Fruit fly (Drosophila melanogaster) whole organism, embryonic: ENCODE data around the gene CG15547.

Source experiments
- CG10979 ChIP-seq: fragments of 200-800 bp; sonication (Bioruptor generic); optimal IDR thresholded peaks from 2 replicates; lab custom pipeline; 2018; ENCODE audit warnings: missing biosample characterization, mild to moderate bottlenecking, missing genetic modification characterization, moderate library complexity
- CG11398 ChIP-seq: fragments of 200-800 bp; sonication (Bioruptor generic); optimal IDR thresholded peaks from 2 replicates; lab custom pipeline; 2016; ENCODE audit warnings: missing biosample characterization, missing genetic modification characterization
- CG11504 ChIP-seq: fragments of 200-800 bp; sonication (Bioruptor generic); optimal IDR thresholded peaks from 3 replicates; lab custom pipeline; 2019; ENCODE audit warnings: missing biosample characterization, mild to moderate bottlenecking, missing genetic modification characterization, moderate library complexity
- CG12104 ChIP-seq: fragments of 200-800 bp; sonication (Bioruptor generic); optimal IDR thresholded peaks from 3 replicates; lab custom pipeline; 2016; ENCODE audit warnings: missing biosample characterization, missing genetic modification characterization
- CG12155 ChIP-seq: fragments of 200-800 bp; sonication (Bioruptor generic); optimal IDR thresholded peaks from 3 replicates; lab custom pipeline; 2016; ENCODE audit warnings: missing biosample characterization, missing genetic modification characterization
- CG12744 ChIP-seq: fragments of 200-800 bp; sonication (Bioruptor generic); optimal IDR thresholded peaks from 2 replicates; lab custom pipeline; 2016; ENCODE audit warnings: missing biosample characterization, missing genetic modification characterization
- CG12769 ChIP-seq: fragments of 200-800 bp; sonication (Bioruptor generic); optimal IDR thresholded peaks from 2 replicates; lab custom pipeline; 2019; ENCODE audit warnings: missing biosample characterization, mild to moderate bottlenecking, missing genetic modification characterization, moderate library complexity
- CG13296 ChIP-seq: fragments of 200-800 bp; sonication (Bioruptor generic); optimal IDR thresholded peaks from 3 replicates; lab custom pipeline; 2018; ENCODE audit warnings: missing biosample characterization, mild to moderate bottlenecking, missing genetic modification characterization
- CG14441 ChIP-seq: fragments of 200-800 bp; sonication (Bioruptor generic); IDR thresholded peaks from 2 replicates; pipeline ENCODE4 v1.3.6; 2022; ENCODE audit warnings: missing biosample characterization, missing genetic modification characterization
- CG14965 ChIP-seq: fragments of 200-800 bp; sonication (Bioruptor generic); optimal IDR thresholded peaks from 2 replicates; lab custom pipeline; 2016; ENCODE audit warnings: missing biosample characterization, missing genetic modification characterization, borderline replicate concordance
- CG16863 ChIP-seq: fragments of 200-800 bp; sonication (Bioruptor generic); optimal IDR thresholded peaks from 3 replicates; lab custom pipeline; 2016; ENCODE audit warnings: missing biosample characterization, missing genetic modification characterization
- CG17328 ChIP-seq: fragments of 200-800 bp; sonication (Bioruptor generic); IDR thresholded peaks from 2 replicates; pipeline ENCODE4 v1.3.6; 2022; ENCODE audit warnings: missing biosample characterization, missing genetic modification characterization
- CG17359 ChIP-seq: fragments of 200-800 bp; sonication (Bioruptor generic); optimal IDR thresholded peaks from 3 replicates; lab custom pipeline; 2018; ENCODE audit warnings: missing biosample characterization, mild to moderate bottlenecking, missing genetic modification characterization, moderate library complexity
- CG17361 ChIP-seq: fragments of 200-800 bp; sonication (Bioruptor generic); IDR thresholded peaks from 3 replicates; pipeline ENCODE4 v1.3.6; 2022; ENCODE audit warnings: missing biosample characterization, missing genetic modification characterization
- CG18011 ChIP-seq: fragments of 200-800 bp; sonication (Bioruptor generic); optimal IDR thresholded peaks from 2 replicates; lab custom pipeline; 2017; ENCODE audit warnings: missing biosample characterization, missing genetic modification characterization, mild to moderate bottlenecking, moderate library complexity, missing genotype
- CG18619 ChIP-seq: fragments of 200-800 bp; sonication (Bioruptor generic); optimal IDR thresholded peaks from 3 replicates; lab custom pipeline; 2017; ENCODE audit warnings: missing biosample characterization, mild to moderate bottlenecking, missing genetic modification characterization
- CG31441 ChIP-seq: fragments of 200-800 bp; sonication (Bioruptor generic); IDR thresholded peaks from 2 replicates; pipeline ENCODE4 v1.3.6; 2022; ENCODE audit warnings: missing biosample characterization, missing genetic modification characterization
- CG43689 ChIP-seq: fragments of 200-800 bp; sonication (Bioruptor generic); IDR thresholded peaks from 2 replicates; pipeline ENCODE4 v1.3.6; 2022; ENCODE audit warnings: missing biosample characterization, missing genetic modification characterization
- CG4617 ChIP-seq: fragments of 200-800 bp; sonication (Bioruptor generic); optimal IDR thresholded peaks from 3 replicates; lab custom pipeline; 2016; ENCODE audit warnings: missing biosample characterization, missing genetic modification characterization, borderline replicate concordance
- CG4730 ChIP-seq: fragments of 200-800 bp; sonication (Bioruptor generic); IDR thresholded peaks from 2 replicates; pipeline ENCODE4 v1.3.6; 2022; ENCODE audit warnings: missing biosample characterization, missing genetic modification characterization
- CG8281 ChIP-seq: fragments of 200-800 bp; sonication (Bioruptor generic); optimal IDR thresholded peaks from 2 replicates; lab custom pipeline; 2018; ENCODE audit warnings: missing biosample characterization, mild to moderate bottlenecking, missing genetic modification characterization, moderate library complexity
- CG8924 ChIP-seq: fragments of 200-800 bp; optimal IDR thresholded peaks from 3 replicates; lab custom pipeline; 2019; ENCODE audit warnings: missing biosample characterization, mild to moderate bottlenecking, missing genetic modification characterization, moderate library complexity
- CG9437 ChIP-seq: fragments of 200-800 bp; sonication (Bioruptor generic); optimal IDR thresholded peaks from 2 replicates; lab custom pipeline; 2018; ENCODE audit warnings: missing biosample characterization, mild to moderate bottlenecking, missing genetic modification characterization
- CrebB ChIP-seq: fragments of 200-800 bp; sonication (Bioruptor generic); optimal IDR thresholded peaks from 3 replicates; lab custom pipeline; 2018; ENCODE audit warnings: missing biosample characterization, mild to moderate bottlenecking, missing genetic modification characterization
- D19B ChIP-seq: fragments of 200-800 bp; sonication (Bioruptor generic); optimal IDR thresholded peaks from 2 replicates; lab custom pipeline; 2017; ENCODE audit warnings: missing biosample characterization, mild to moderate bottlenecking, missing genetic modification characterization
- Dip3 ChIP-seq: fragments of 200-800 bp; sonication (Bioruptor generic); optimal IDR thresholded peaks from 3 replicates; lab custom pipeline; 2016; ENCODE audit warnings: missing biosample characterization, missing genetic modification characterization
- Fer3 ChIP-seq: fragments of 200-800 bp; sonication (Bioruptor generic); optimal IDR thresholded peaks from 2 replicates; lab custom pipeline; 2018; ENCODE audit warnings: missing biosample characterization, mild to moderate bottlenecking, missing genetic modification characterization, moderate library complexity
- H2.0 ChIP-seq: fragments of 200-800 bp; sonication (Bioruptor generic); IDR thresholded peaks from 2 replicates; pipeline ENCODE4 v1.3.6; 2022; ENCODE audit warnings: missing biosample characterization, missing genetic modification characterization
- Hmr ChIP-seq: fragments of 200-800 bp; sonication (Bioruptor generic); optimal IDR thresholded peaks from 3 replicates; lab custom pipeline; 2017; ENCODE audit warnings: mild to moderate bottlenecking, missing biosample characterization, missing genetic modification reagents, missing genetic modification characterization
- Hr51 ChIP-seq, 2 experiments: fragments of 200-800 bp; sonication (Bioruptor generic); optimal IDR thresholded peaks; 2 replicates in 1 of 2; 3 replicates in 1 of 2; lab custom pipeline; 2016 to 2018; ENCODE audit warnings: missing biosample characterization in 2 of 2, missing genetic modification characterization in 2 of 2, mild to moderate bottlenecking in 1 of 2, moderate library complexity in 1 of 2
- Nf-YC ChIP-seq: fragments of 200-800 bp; optimal IDR thresholded peaks from 3 replicates; lab custom pipeline; 2019; ENCODE audit warnings: missing biosample characterization, mild to moderate bottlenecking, missing genetic modification characterization, moderate library complexity
- Taf1 ChIP-seq: fragments of 200-800 bp; sonication (Bioruptor generic); IDR thresholded peaks from 2 replicates; pipeline ENCODE4 v1.3.6; 2022; ENCODE audit warnings: missing biosample characterization, missing genetic modification characterization
- Trl ChIP-seq, 3 experiments: fragments of >200 bp in 2 of 3; fragments of 200-800 bp in 1 of 3; sonication (Bioruptor generic) in 1 of 3; optimal IDR thresholded peaks; 2 replicates in 1 of 3; 3 replicates in 2 of 3; lab custom pipeline; 2016 to 2017; ENCODE audit warnings: missing biosample characterization in 1 of 3, missing genetic modification characterization in 1 of 3
- YL-1 ChIP-seq: fragments of 200-800 bp; sonication (Bioruptor generic); optimal IDR thresholded peaks from 3 replicates; lab custom pipeline; 2017; ENCODE audit warnings: missing biosample characterization, mild to moderate bottlenecking, missing genetic modification characterization
- amos ChIP-seq: fragments of 200-800 bp; sonication (Bioruptor generic); IDR thresholded peaks from 2 replicates; pipeline ENCODE4 v1.3.6; 2022; ENCODE audit warnings: missing biosample characterization, missing genetic modification characterization; ENCODE audit not compliant: partially characterized antibody
- ash1 ChIP-seq: fragments of 200-800 bp; sonication (Bioruptor generic); optimal IDR thresholded peaks from 2 replicates; lab custom pipeline; 2018; ENCODE audit warnings: missing biosample characterization, mild to moderate bottlenecking, missing genetic modification characterization
- cato ChIP-seq: fragments of 200-800 bp; sonication (Bioruptor generic); optimal IDR thresholded peaks from 2 replicates; lab custom pipeline; 2016; ENCODE audit warnings: missing biosample characterization, missing genetic modification characterization, borderline replicate concordance
- dmrt11E ChIP-seq: fragments of 200-800 bp; sonication (Bioruptor generic); optimal IDR thresholded peaks from 3 replicates; lab custom pipeline; 2018; ENCODE audit warnings: missing biosample characterization, mild to moderate bottlenecking, missing genetic modification characterization, moderate library complexity
- esg ChIP-seq: fragments of 200-800 bp; sonication (Bioruptor generic); conservative IDR thresholded peaks from 2 replicates; pipeline ENCODE4 v1.3.6; 2022; ENCODE audit warnings: missing biosample characterization, missing genetic modification characterization
- odd ChIP-seq: fragments of 200-800 bp; sonication (Bioruptor generic); optimal IDR thresholded peaks from 2 replicates; lab custom pipeline; 2017; ENCODE audit warnings: missing biosample characterization, mild to moderate bottlenecking, missing genetic modification characterization
- otp ChIP-seq: fragments of 200-800 bp; sonication (Bioruptor generic); IDR thresholded peaks from 3 replicates; pipeline ENCODE4, ENCODE4 v1.3.6; 2022; ENCODE audit warnings: missing biosample characterization, missing genetic modification characterization
- pho ChIP-seq: fragments of 200-800 bp; sonication (Bioruptor generic); optimal IDR thresholded peaks from 2 replicates; lab custom pipeline; 2016; ENCODE audit warnings: missing biosample characterization, missing genetic modification characterization
- pita ChIP-seq: fragments of 200-800 bp; sonication (Bioruptor generic); optimal IDR thresholded peaks from 2 replicates; lab custom pipeline; 2017; ENCODE audit warnings: missing biosample characterization, mild to moderate bottlenecking, missing genetic modification characterization
- pum ChIP-seq: fragments of 200-800 bp; sonication (Bioruptor generic); optimal IDR thresholded peaks from 2 replicates; lab custom pipeline; 2016; ENCODE audit warnings: missing biosample characterization, missing genetic modification characterization
- ranshi ChIP-seq: fragments of 200-800 bp; sonication (Bioruptor generic); IDR thresholded peaks from 2 replicates; pipeline ENCODE4 v1.3.6; 2022; ENCODE audit warnings: missing biosample characterization, missing genetic modification characterization
- run ChIP-seq: fragments of 200-800 bp; sonication (Bioruptor generic); optimal IDR thresholded peaks from 3 replicates; lab custom pipeline; 2018; ENCODE audit warnings: missing biosample characterization, mild to moderate bottlenecking, missing genetic modification characterization
- sens-2 ChIP-seq: fragments of 200-800 bp; sonication (Bioruptor generic); IDR thresholded peaks from 2 replicates; pipeline ENCODE4 v1.3.6; 2022; ENCODE audit warnings: missing biosample characterization, missing genetic modification characterization
- sisA ChIP-seq: fragments of 200-800 bp; sonication (Bioruptor generic); IDR thresholded peaks from 2 replicates; pipeline ENCODE4 v1.3.6; 2022; ENCODE audit warnings: missing biosample characterization, missing genetic modification characterization
- sqz ChIP-seq: fragments of 200-800 bp; sonication (Bioruptor generic); optimal IDR thresholded peaks from 3 replicates; lab custom pipeline; 2018; ENCODE audit warnings: missing biosample characterization, mild to moderate bottlenecking, missing genetic modification characterization
- toy ChIP-seq: fragments of 200-800 bp; sonication (Bioruptor generic); IDR thresholded peaks from 2 replicates; pipeline ENCODE4 v1.3.6; 2022; ENCODE audit warnings: missing biosample characterization, missing genetic modification characterization

CG15547 gene

dm6 chr3R:30865365-30865770 is 17.9 kb downstream of the CG15547 start (continued):
- TF ChIP-seq CG31441: peak; percentile 42; the same call in 1 of the 2 replicates
- no peak for TF ChIP-seq D19B (GFP tag; lab: Kevin White, UChicago)
- TF ChIP-seq odd (GFP tag; lab: Kevin White, UChicago): peak; percentile 1
- peak; percentile 54 for TF ChIP-seq CG8924
- peak; percentile 14 for TF ChIP-seq CG18619 (GFP tag; lab: Kevin White, UChicago)
- TF ChIP-seq CG17359 (tag; lab: Kevin White, UChicago): peak; percentile 3
- TF ChIP-seq pita (GFP tag; lab: Kevin White, UChicago): no peak
- 0 out of 2 replicates have a peak, but pooled peaks have one; percentile 30 for TF ChIP-seq sens-2 (GFP tag; lab: Robert Waterston, UW)
- no peak for TF ChIP-seq CG4730 (GFP tag; lab: Robert Waterston, UW)
- peak; percentile 68 for TF ChIP-seq CG10979 (tag; lab: Kevin White, UChicago)
- no peak for TF ChIP-seq ranshi (GFP tag; lab: Robert Waterston, UW)
- TF ChIP-seq CG17361: 0 out of 3 replicates have a peak, but pooled peaks have one; percentile 23
- peak in 1 of 2 experiments; percentile 40 for TF ChIP-seq Hr51 (GFP tag; optimal IDR thresholded peaks at IDR 0.05; lab: Kevin White, UChicago)
- no peak for TF ChIP-seq CG8281 (tag; lab: Kevin White, UChicago)
- TF ChIP-seq CG14441 (GFP tag; lab: Robert Waterston, UW): no peak
- TF ChIP-seq CG43689 (GFP tag; lab: Robert Waterston, UW): no peak
- no peak for TF ChIP-seq CG12155 (GFP tag; lab: Kevin White, UChicago)
- TF ChIP-seq CG4617 (GFP tag; lab: Kevin White, UChicago): no peak
- no peak for TF ChIP-seq amos (GFP tag; lab: Robert Waterston, UW)
- TF ChIP-seq Hmr: no peak
- TF ChIP-seq esg (GFP tag; lab: Robert Waterston, UW): no peak; the same call in 1 of the 2 replicates
- TF ChIP-seq CG11398 (GFP tag; lab: Kevin White, UChicago): no peak
- TF ChIP-seq YL-1 (GFP tag; lab: Kevin White, UChicago): no peak
- no peak for TF ChIP-seq CG12744 (GFP tag; lab: Kevin White, UChicago)
- TF ChIP-seq Fer3 (tag; lab: Kevin White, UChicago): no peak
- no peak for TF ChIP-seq cato
- TF ChIP-seq CG17328 (GFP tag; lab: Robert Waterston, UW): peak; percentile 53; the same call in 1 of the 2 replicates
- TF ChIP-seq CG14965: no peak
- TF ChIP-seq CG16863: no peak
- no peak for TF ChIP-seq CG18011 (GFP tag; lab: Kevin White, UChicago)
- TF ChIP-seq Taf1 (GFP tag; lab: Robert Waterston, UW): no peak
- no peak for TF ChIP-seq CG13296 (GFP tag; lab: Kevin White, UChicago)
- peak; percentile 51 for TF ChIP-seq CG11504 (tag; lab: Kevin White, UChicago)
- no peak for TF ChIP-seq Trl (optimal IDR thresholded peaks at IDR 0.05; lab: Kevin White, UChicago)
- TF ChIP-seq Trl (GFP tag; optimal IDR thresholded peaks at IDR 0.05; lab: Kevin White, UChicago): no peak
- no peak for TF ChIP-seq run
- no peak for TF ChIP-seq CG9437 (GFP tag; lab: Kevin White, UChicago)
- no peak for TF ChIP-seq CG12104 (GFP tag; lab: Kevin White, UChicago)
- TF ChIP-seq H2.0: 0 out of 2 replicates have a peak, but pooled peaks have one; percentile 17
- no peak for TF ChIP-seq CG12769 (tag; lab: Kevin White, UChicago)
- TF ChIP-seq pho (GFP tag; lab: Kevin White, UChicago): no peak
- TF ChIP-seq Nf-YC (tag; lab: Kevin White, UChicago): peak; percentile 35
- TF ChIP-seq dmrt11E (tag; lab: Kevin White, UChicago): peak; percentile 68
- no peak for TF ChIP-seq Dip3 (GFP tag; lab: Kevin White, UChicago)
- TF ChIP-seq CrebB (tag; lab: Kevin White, UChicago): no peak
- TF ChIP-seq sisA (GFP tag; lab: Robert Waterston, UW): 0 out of 2 replicates have a peak, but pooled peaks have one; percentile 21
- TF ChIP-seq otp (GFP tag; lab: Robert Waterston, UW): no peak
- no peak for TF ChIP-seq ash1 (GFP tag; lab: Kevin White, UChicago)
- TF ChIP-seq toy (GFP tag; lab: Robert Waterston, UW): no peak
- TF ChIP-seq sqz (GFP tag; lab: Kevin White, UChicago): no peak
- TF ChIP-seq pum (GFP tag; lab: Kevin White, UChicago): no peak
